Fruit fly (Drosophila melanogaster) S2 (cell line): Measurements from ENCODE around the gene Lcp65Af.

Experiments used
- CG8478 ChIP-seq: fragments of >200 bp; optimal IDR thresholded peaks from 2 replicates; lab custom pipeline; 2018
- CTCF ChIP-seq, 2 experiments: fragments of >200 bp; optimal IDR thresholded peaks; 2 replicates each; lab custom pipeline; 2018

- TF ChIP-seq CG8478 (no peak), CTCF (optimal IDR thresholded peaks at IDR 0.05; lab: Kevin White, UChicago) (no peak)
These were observed 15.9 kb upstream of the Lcp65Af start, which contains the start of gene Acp65Aa for dm6 chr3L:6152531-6152930.
